Worm (Caenorhabditis elegans) whole organism, L3 larva: Measurements from ENCODE around the gene nrfl-1.

Source experiments
- egl-27 ChIP-seq: sonication (generic microtip); optimal IDR thresholded peaks from 4 replicates; lab custom pipeline; 2017; ENCODE audit warnings: missing biosample characterization, missing genetic modification reagents, missing genetic modification characterization
- eor-1 ChIP-seq, 2 experiments: fragments of 150-350 bp; optimal IDR thresholded peaks; 2 replicates each; lab custom pipeline; 2014 to 2018; ENCODE audit warnings: missing biosample characterization in 2 of 2, missing genetic modification characterization in 2 of 2

DNA sequence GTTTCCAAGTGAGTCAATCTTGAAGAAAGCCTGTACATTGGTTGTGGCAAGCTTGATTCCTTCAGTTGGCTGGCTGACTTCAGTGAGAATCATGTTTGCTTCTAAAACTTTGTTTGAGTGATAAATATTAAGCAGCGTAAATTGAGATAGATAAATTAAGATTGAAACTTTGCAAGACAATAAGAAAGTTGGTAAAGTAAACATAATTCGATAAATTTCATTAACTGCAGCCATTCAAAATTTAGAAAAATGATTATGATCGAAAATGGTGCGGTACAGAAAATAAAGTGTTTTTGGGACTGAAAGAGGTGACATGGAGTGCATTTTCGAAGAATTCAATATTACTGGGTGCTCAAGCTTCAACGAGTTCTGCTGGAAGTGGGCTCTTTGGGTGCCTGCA lies 23.3 kb upstream of the nrfl-1 start, which contains the start of gene icln-1:
- no peak for TF ChIP-seq egl-27 (tag; lab: Kevin White, UChicago)
- no peak for TF ChIP-seq eor-1 (tag; optimal IDR thresholded peaks at IDR 0.05; lab: Kevin White, UChicago)
